Worm (Caenorhabditis elegans): ENCODE data around the gene snpc-3.4.

The snpc-3.4 gene

DNA sequence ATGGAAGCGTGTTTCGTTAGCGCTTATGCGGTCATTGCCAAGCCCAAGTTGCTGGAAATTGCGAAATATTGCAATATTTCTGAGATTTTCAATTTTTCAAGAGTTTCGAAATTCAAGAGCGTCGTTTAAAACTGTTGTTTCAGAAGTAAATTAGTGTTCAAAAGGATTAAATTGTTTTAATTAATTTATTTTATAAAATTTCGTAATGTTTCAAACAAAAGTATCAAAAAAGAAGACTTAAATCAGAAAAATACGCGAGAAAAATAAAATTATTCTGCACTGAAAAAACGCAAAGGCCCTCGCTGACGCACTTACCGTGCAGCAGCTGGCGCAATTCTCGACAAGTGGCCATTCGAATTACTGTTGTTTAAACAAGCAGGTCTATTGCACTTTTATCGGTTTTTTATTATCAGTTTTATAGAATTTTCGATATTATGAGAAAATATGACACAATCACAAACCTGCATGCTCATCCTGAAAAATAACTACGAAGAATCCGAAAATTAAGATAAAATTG is 15.7 kb upstream of the snpc-3.4 start, which contains the start of gene tif-1A:
Gene tif-1A (minus strand): TSS at position 51 of the 517 bp plus-strand sequence.
- TF ChIP-seq B0261.1 (tag; optimal IDR thresholded peaks at IDR 0.05) (no peak), let-607 (tag; optimal IDR thresholded peaks at IDR 0.05) (peak in 1 of 2 experiments; percentile 66), madf-3 (GFP tag; IDR thresholded peaks at IDR 0.05) (peak; percentile 73; the same call in 1 of the 2 replicates), pbrm-1 (GFP tag; IDR thresholded peaks at IDR 0.05) (peak; percentile 82), lsl-1 (GFP tag; optimal IDR thresholded peaks at IDR 0.05) (peak; percentile 72), mes-4 (tag; optimal IDR thresholded peaks at IDR 0.05) (no peak), egl-44 (GFP tag; IDR thresholded peaks at IDR 0.05) (no peak), snpc-3.4 (tag; optimal IDR thresholded peaks at IDR 0.05) (peak; percentile 79), Y95B8A.8 (GFP tag; IDR thresholded peaks at IDR 0.05) (no peak), hrde-1 (tag; optimal IDR thresholded peaks at IDR 0.05; ENCODE audit: borderline replicate concordance) (no peak), F33H1.4 (GFP tag; IDR thresholded peaks at IDR 0.05) (peak; percentile 59), B0336.3 (GFP tag; IDR thresholded peaks at IDR 0.05) (peak; percentile 57; the same call in 1 of the 2 replicates), hsf-1 (GFP tag; IDR thresholded peaks at IDR 0.05) (peak; percentile 70), mcd-1 (GFP tag; IDR thresholded peaks at IDR 0.05) (peak; percentile 83), F23B12.7 (tag; optimal IDR thresholded peaks at IDR 0.05; ENCODE audit: insufficient read depth) (peak; percentile 87), lir-1 (GFP tag; conservative IDR thresholded peaks at IDR 0.05) (peak; percentile 66; the same call in 1 of the 2 replicates), lin-40 (tag; optimal IDR thresholded peaks at IDR 0.05) (peak; percentile 78), rcor-1 (GFP tag; IDR thresholded peaks at IDR 0.05) (peak; percentile 52; the same call in 1 of the 2 replicates), F37B4.10 (GFP tag; IDR thresholded peaks at IDR 0.05) (no peak), Y53G8AR.9 (GFP tag; conservative IDR thresholded peaks at IDR 0.05) (peak; percentile 89), madf-8 (GFP tag; conservative IDR thresholded peaks at IDR 0.05) (peak; percentile 48; the same call in 1 of the 2 replicates), gei-17 (GFP tag; optimal IDR thresholded peaks at IDR 0.05) (no peak), efl-1 (GFP tag; optimal IDR thresholded peaks at IDR 0.05) (peak; percentile 28), chd-7 (tag; optimal IDR thresholded peaks at IDR 0.05) (peak; percentile 14), ceh-27 (GFP tag; optimal IDR thresholded peaks at IDR 0.05) (peak; percentile 19), ztf-6 (GFP tag; IDR thresholded peaks at IDR 0.05) (no peak), ekl-4 (GFP tag; IDR thresholded peaks at IDR 0.05) (no peak; the same call in 1 of the 2 replicates), nhr-80 (tag; optimal IDR thresholded peaks at IDR 0.05) (peak; percentile 87), tbp1 (GFP tag; optimal IDR thresholded peaks at IDR 0.05) (peak; percentile 62), him-1 (tag; optimal IDR thresholded peaks at IDR 0.05) (peak; percentile 43), mxl-1 (tag; optimal IDR thresholded peaks at IDR 0.05) (no peak), dox-1 (GFP tag; IDR thresholded peaks at IDR 0.05) (peak; percentile 91), nhr-120 (GFP tag; IDR thresholded peaks at IDR 0.05) (no peak), sdz-38 (tag; optimal IDR thresholded peaks at IDR 0.05) (no peak), snpc-1.3 (tag; optimal IDR thresholded peaks at IDR 0.05; ENCODE audit: insufficient read depth) (no peak), F52B5.7 (tag; optimal IDR thresholded peaks at IDR 0.05) (no peak), madf-6 (GFP tag; IDR thresholded peaks at IDR 0.05) (peak; percentile 77), atf-7 (tag; optimal IDR thresholded peaks at IDR 0.05) (peak; percentile 32), pha-4 (tag; optimal IDR thresholded peaks at IDR 0.05) (peak; percentile 56), ztf-26 (tag; optimal IDR thresholded peaks at IDR 0.05) (peak; percentile 25), cebp-1 (GFP tag; IDR thresholded peaks at IDR 0.05) (no peak; the same call in 1 of the 2 replicates), cebp-1 (tag; optimal IDR thresholded peaks at IDR 0.05) (peak; percentile 92), bed-1 (GFP tag; IDR thresholded peaks at IDR 0.05) (no peak), hmg-1.2 (GFP tag; IDR thresholded peaks at IDR 0.05) (peak; percentile 51; the same call in 1 of the 2 replicates), snpc-4 (GFP tag; optimal IDR thresholded peaks at IDR 0.05) (peak; percentile 12), snpc-4 (tag; optimal IDR thresholded peaks at IDR 0.05) (peak; percentile 58 to 72 (median 64)), repo-1 (tag; optimal IDR thresholded peaks at IDR 0.05) (peak; percentile 70), Y79H2A.3 (GFP tag; conservative IDR thresholded peaks at IDR 0.05) (no peak)

Data from whole organism, young adult.